Worm (Caenorhabditis elegans) whole organism, mixed stage, embryonic: ENCODE results near the gene dnj-11.

Experiments used
- cnd-1 ChIP-seq: fragments of 200-800 bp; sonication (Bioruptor generic); optimal IDR thresholded peaks from 2 replicates; lab custom pipeline; 2018; ENCODE audit warnings: mild to moderate bottlenecking, missing genetic modification characterization, missing compliant biosample characterization
- elt-3 ChIP-seq: fragments of 150-350 bp; optimal IDR thresholded peaks from 2 replicates; lab custom pipeline; 2014; ENCODE audit warnings: missing biosample characterization, missing genetic modification characterization
- lin-32 ChIP-seq: fragments of 200-800 bp; sonication (Bioruptor generic); optimal IDR thresholded peaks from 2 replicates; lab custom pipeline; 2018; ENCODE audit warnings: mild to moderate bottlenecking, missing genetic modification characterization, missing compliant biosample characterization
- nhr-237 ChIP-seq: fragments of 150-350 bp; optimal IDR thresholded peaks from 2 replicates; lab custom pipeline; 2014; ENCODE audit warnings: missing biosample characterization, missing genetic modification characterization
- nhr-28 ChIP-seq: fragments of 150-350 bp; optimal IDR thresholded peaks from 2 replicates; lab custom pipeline; 2014; ENCODE audit warnings: missing biosample characterization, missing genetic modification characterization
- pha-4 ChIP-seq: fragments of 150-350 bp; optimal IDR thresholded peaks from 2 replicates; lab custom pipeline; 2018; ENCODE audit warnings: missing biosample characterization, missing genetic modification reagents, missing genetic modification characterization
- snpc-4 ChIP-seq: fragments of 150-350 bp; optimal IDR thresholded peaks from 2 replicates; lab custom pipeline; 2014; ENCODE audit warnings: missing biosample characterization, missing genetic modification characterization
- unc-62 ChIP-seq: fragments of 150-350 bp; optimal IDR thresholded peaks from 2 replicates; lab custom pipeline; 2014; ENCODE audit warnings: missing biosample characterization, missing genetic modification reagents, missing genetic modification characterization
- ztf-11 ChIP-seq: fragments of 150-350 bp; optimal IDR thresholded peaks from 2 replicates; lab custom pipeline; 2014; ENCODE audit warnings: missing biosample characterization, missing genetic modification characterization

DNA sequence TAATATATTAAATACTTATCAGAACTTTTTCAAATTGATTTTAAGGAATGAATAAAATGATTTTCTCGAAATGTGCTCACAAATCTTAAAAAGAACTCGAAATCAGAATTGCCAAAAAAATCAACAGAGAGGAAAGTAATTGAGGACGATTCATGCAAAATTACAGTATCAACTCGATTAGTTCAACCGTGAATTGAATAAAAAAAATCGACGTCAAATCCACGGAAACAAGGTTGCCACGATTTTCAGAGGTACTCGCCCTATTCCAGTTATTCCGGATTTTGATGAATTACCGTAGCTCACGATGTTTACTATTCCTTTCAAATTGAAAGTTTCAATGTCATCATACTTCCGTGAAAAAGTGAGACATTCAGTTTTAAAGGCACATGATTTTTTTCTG lies 16.7 kb downstream of the dnj-11 start, which contains the start of gene F15B10.3:
- TF ChIP-seq lin-32 (GFP tag; lab: Kevin White, UChicago), result no peak
- TF ChIP-seq unc-62 (GFP tag; lab: Kevin White, UChicago), result no peak
- no peak for TF ChIP-seq cnd-1 (tag; lab: Kevin White, UChicago)
- no peak for TF ChIP-seq elt-3 (tag; lab: Kevin White, UChicago)
- TF ChIP-seq snpc-4, result no peak
- TF ChIP-seq nhr-28, result no peak
- TF ChIP-seq nhr-237 (tag; lab: Kevin White, UChicago), result no peak
- TF ChIP-seq ztf-11, result no peak
- no peak for TF ChIP-seq pha-4 (tag; lab: Kevin White, UChicago)
